Fruit fly (Drosophila melanogaster) S2 (cell line): ENCODE measurements around the gene CG31142.

Experiments used
- CG8478 ChIP-seq: fragments of >200 bp; optimal IDR thresholded peaks from 2 replicates; lab custom pipeline; 2018
- CTCF ChIP-seq, 2 experiments: fragments of >200 bp; optimal IDR thresholded peaks; 2 replicates each; lab custom pipeline; 2018

dm6 chr3R:23915967-23916366 is 13.1 kb upstream of the CG31142 start:
- TF ChIP-seq CTCF (optimal IDR thresholded peaks at IDR 0.05; lab: Kevin White, UChicago) (no peak), CG8478 (lab: Kevin White, UChicago) (no peak)
